Worm (Caenorhabditis elegans) whole organism, mixed stage, embryonic: Measurements from ENCODE around the gene C02E7.7.

Source experiments
- bed-3 ChIP-seq: fragments of 200-800 bp; sonication (Bioruptor generic); optimal IDR thresholded peaks from 3 replicates; lab custom pipeline; 2018; ENCODE audit warnings: mild to moderate bottlenecking, missing genetic modification characterization, moderate library complexity, missing compliant biosample characterization
- blmp-1 ChIP-seq: fragments of 150-350 bp; optimal IDR thresholded peaks from 2 replicates; lab custom pipeline; 2014; ENCODE audit warnings: missing biosample characterization, missing genetic modification characterization
- ceh-39 ChIP-seq: fragments of 150-350 bp; optimal IDR thresholded peaks from 2 replicates; lab custom pipeline; 2014; ENCODE audit warnings: missing biosample characterization, missing genetic modification characterization
- ceh-43 ChIP-seq: fragments of 200-800 bp; sonication (Bioruptor generic); optimal IDR thresholded peaks from 2 replicates; lab custom pipeline; 2018; ENCODE audit warnings: mild to moderate bottlenecking, missing genetic modification characterization, moderate library complexity, missing compliant biosample characterization
- ceh-83 ChIP-seq: fragments of 200-800 bp; sonication (Bioruptor generic); optimal IDR thresholded peaks from 2 replicates; lab custom pipeline; 2018; ENCODE audit warnings: mild to moderate bottlenecking, missing genetic modification characterization, missing compliant biosample characterization
- ces-1 ChIP-seq: fragments of 150-350 bp; optimal IDR thresholded peaks from 2 replicates; lab custom pipeline; 2014; ENCODE audit warnings: missing biosample characterization, missing genetic modification reagents, missing genetic modification characterization
- cnd-1 ChIP-seq: fragments of 200-800 bp; sonication (Bioruptor generic); optimal IDR thresholded peaks from 2 replicates; lab custom pipeline; 2018; ENCODE audit warnings: mild to moderate bottlenecking, missing genetic modification characterization, missing compliant biosample characterization
- drap-1 ChIP-seq: fragments of 200-800 bp; sonication (Bioruptor generic); optimal IDR thresholded peaks from 3 replicates; lab custom pipeline; 2018; ENCODE audit warnings: mild to moderate bottlenecking, missing genetic modification characterization, missing compliant biosample characterization
- elt-1 ChIP-seq: sonication (generic microtip); optimal IDR thresholded peaks from 2 replicates; lab custom pipeline; 2017; ENCODE audit warnings: missing genetic modification characterization, mild to moderate bottlenecking, missing compliant biosample characterization, antibody characterized with exemption, moderate library complexity, borderline replicate concordance; ENCODE audit not compliant: insufficient read depth
- flh-1 ChIP-seq: fragments of 200-800 bp; sonication (Bioruptor generic); optimal IDR thresholded peaks from 2 replicates; lab custom pipeline; 2018; ENCODE audit warnings: mild to moderate bottlenecking, missing genetic modification characterization, moderate library complexity, missing compliant biosample characterization
- hlh-1 ChIP-seq: fragments of 150-350 bp; optimal IDR thresholded peaks from 2 replicates; lab custom pipeline; 2014; ENCODE audit warnings: missing biosample characterization, missing genetic modification reagents, missing genetic modification characterization
- lin-13 ChIP-seq: fragments of 150-350 bp; optimal IDR thresholded peaks from 2 replicates; lab custom pipeline; 2014; ENCODE audit warnings: missing biosample characterization, missing genetic modification characterization
- lin-32 ChIP-seq: fragments of 200-800 bp; sonication (Bioruptor generic); optimal IDR thresholded peaks from 2 replicates; lab custom pipeline; 2018; ENCODE audit warnings: mild to moderate bottlenecking, missing genetic modification characterization, missing compliant biosample characterization
- mab-5 ChIP-seq: fragments of 150-350 bp; optimal IDR thresholded peaks from 2 replicates; lab custom pipeline; 2014; ENCODE audit warnings: missing biosample characterization, missing genetic modification characterization
- mep-1 ChIP-seq: fragments of 150-350 bp; optimal IDR thresholded peaks from 2 replicates; lab custom pipeline; 2017; ENCODE audit warnings: missing biosample characterization, missing genetic modification reagents, missing genetic modification characterization, inconsistent platforms
- mls-2 ChIP-seq: sonication (generic microtip); optimal IDR thresholded peaks from 2 replicates; lab custom pipeline; 2016; ENCODE audit warnings: mild to moderate bottlenecking, missing genetic modification characterization, moderate library complexity, missing compliant biosample characterization
- nhr-12 ChIP-seq: fragments of 150-350 bp; optimal IDR thresholded peaks from 2 replicates; lab custom pipeline; 2014; ENCODE audit warnings: missing biosample characterization, missing genetic modification characterization
- nhr-2 ChIP-seq: fragments of 150-350 bp; optimal IDR thresholded peaks from 2 replicates; lab custom pipeline; 2014; ENCODE audit warnings: missing biosample characterization, missing genetic modification characterization
- nhr-237 ChIP-seq: fragments of 150-350 bp; optimal IDR thresholded peaks from 2 replicates; lab custom pipeline; 2014; ENCODE audit warnings: missing biosample characterization, missing genetic modification characterization
- nhr-28 ChIP-seq: fragments of 150-350 bp; optimal IDR thresholded peaks from 2 replicates; lab custom pipeline; 2014; ENCODE audit warnings: missing biosample characterization, missing genetic modification characterization
- nhr-76 ChIP-seq: sonication (generic microtip); optimal IDR thresholded peaks from 2 replicates; lab custom pipeline; 2017; ENCODE audit warnings: missing biosample characterization, missing genetic modification characterization
- pha-4 ChIP-seq: fragments of 150-350 bp; optimal IDR thresholded peaks from 2 replicates; lab custom pipeline; 2018; ENCODE audit warnings: missing biosample characterization, missing genetic modification reagents, missing genetic modification characterization
- sem-2 ChIP-seq: fragments of 200-800 bp; sonication (Bioruptor generic); optimal IDR thresholded peaks from 2 replicates; lab custom pipeline; 2018; ENCODE audit warnings: mild to moderate bottlenecking, missing genetic modification characterization, missing compliant biosample characterization
- snpc-4 ChIP-seq: fragments of 150-350 bp; optimal IDR thresholded peaks from 2 replicates; lab custom pipeline; 2014; ENCODE audit warnings: missing biosample characterization, missing genetic modification characterization
- sptf-1 ChIP-seq: sonication (generic microtip); optimal IDR thresholded peaks from 2 replicates; lab custom pipeline; 2017; ENCODE audit warnings: mild to moderate bottlenecking, missing genetic modification characterization, moderate library complexity, missing compliant biosample characterization
- tbx-8 ChIP-seq: fragments of 200-800 bp; sonication (Bioruptor generic); optimal IDR thresholded peaks from 2 replicates; lab custom pipeline; 2018; ENCODE audit warnings: mild to moderate bottlenecking, missing genetic modification characterization, moderate library complexity, missing compliant biosample characterization
- unc-120 ChIP-seq: sonication (generic microtip); optimal IDR thresholded peaks from 2 replicates; lab custom pipeline; 2017; ENCODE audit warnings: missing genetic modification characterization, missing compliant biosample characterization; ENCODE audit not compliant: poor library complexity, severe bottlenecking
- unc-39 ChIP-seq: fragments of 150-350 bp; optimal IDR thresholded peaks from 2 replicates; lab custom pipeline; 2014; ENCODE audit warnings: missing biosample characterization, missing genetic modification characterization
- unc-62 ChIP-seq: fragments of 150-350 bp; optimal IDR thresholded peaks from 2 replicates; lab custom pipeline; 2014; ENCODE audit warnings: missing biosample characterization, missing genetic modification reagents, missing genetic modification characterization
- zip-8 ChIP-seq: fragments of 150-350 bp; optimal IDR thresholded peaks from 2 replicates; lab custom pipeline; 2014; ENCODE audit warnings: missing biosample characterization, missing genetic modification characterization
- ztf-11 ChIP-seq: fragments of 150-350 bp; optimal IDR thresholded peaks from 2 replicates; lab custom pipeline; 2014; ENCODE audit warnings: missing biosample characterization, missing genetic modification characterization

C02E7.7 gene

ce11 chrV:4912313-4912712 is 6.1 kb downstream of the C02E7.7 start, which contains the start of gene H23N18.5:
TSS of gene H23N18.5 (minus strand) at chrV:4912381.
- TF ChIP-seq elt-1 (peak; percentile 0), nhr-12 (tag; lab: Kevin White, UChicago) (no peak), mep-1 (tag; lab: Kevin White, UChicago) (no peak), lin-32 (no peak), ceh-43 (GFP tag; lab: Kevin White, UChicago) (no peak), snpc-4 (no peak), ceh-39 (tag; lab: Kevin White, UChicago) (no peak), mls-2 (tag; lab: Kevin White, UChicago) (no peak), nhr-2 (tag; lab: Kevin White, UChicago) (no peak)

DNA sequence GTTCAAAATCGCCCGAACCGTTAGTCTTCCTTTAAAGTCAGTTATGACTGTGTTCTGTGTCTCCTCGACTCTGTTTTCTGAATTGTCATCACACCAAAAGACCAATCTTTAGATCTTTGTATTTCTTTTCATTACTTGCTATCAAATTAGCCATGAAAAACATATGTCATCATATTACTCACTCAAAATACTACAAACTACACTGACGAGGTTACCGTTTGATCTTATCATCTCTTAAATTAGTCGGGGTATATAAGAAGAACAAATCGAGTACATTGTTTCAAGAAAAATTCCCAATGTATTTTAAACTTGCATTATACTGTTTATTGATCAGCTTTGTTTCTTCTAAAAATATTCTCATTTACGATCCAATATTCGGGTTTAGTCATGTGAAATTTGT is 9.8 kb downstream of the C02E7.7 start, which contains the start of gene ugt-13:
Gene ugt-13 (plus strand): TSS at position 294 of the 400 bp plus-strand sequence.
- TF ChIP-seq blmp-1 (tag; lab: Kevin White, UChicago) (no peak), mep-1 (tag; lab: Kevin White, UChicago) (no peak), nhr-2 (tag; lab: Kevin White, UChicago) (no peak), zip-8 (tag; lab: Kevin White, UChicago) (no peak), drap-1 (GFP tag; lab: Kevin White, UChicago) (no peak), snpc-4 (no peak), tbx-8 (GFP tag; lab: Kevin White, UChicago) (no peak), ztf-11 (tag; lab: Kevin White, UChicago) (no peak), nhr-28 (no peak), ceh-43 (GFP tag; lab: Kevin White, UChicago) (no peak), flh-1 (GFP tag; lab: Kevin White, UChicago) (no peak), unc-120 (tag; lab: Kevin White, UChicago) (no peak), ces-1 (GFP tag; lab: Kevin White, UChicago) (no peak), lin-13 (no peak), unc-62 (GFP tag; lab: Kevin White, UChicago) (no peak), sem-2 (GFP tag; lab: Kevin White, UChicago) (no peak), elt-1 (no peak), ceh-83 (GFP tag; lab: Kevin White, UChicago) (no peak), unc-39 (tag; lab: Kevin White, UChicago) (no peak), pha-4 (tag; lab: Kevin White, UChicago) (no peak)

DNA sequence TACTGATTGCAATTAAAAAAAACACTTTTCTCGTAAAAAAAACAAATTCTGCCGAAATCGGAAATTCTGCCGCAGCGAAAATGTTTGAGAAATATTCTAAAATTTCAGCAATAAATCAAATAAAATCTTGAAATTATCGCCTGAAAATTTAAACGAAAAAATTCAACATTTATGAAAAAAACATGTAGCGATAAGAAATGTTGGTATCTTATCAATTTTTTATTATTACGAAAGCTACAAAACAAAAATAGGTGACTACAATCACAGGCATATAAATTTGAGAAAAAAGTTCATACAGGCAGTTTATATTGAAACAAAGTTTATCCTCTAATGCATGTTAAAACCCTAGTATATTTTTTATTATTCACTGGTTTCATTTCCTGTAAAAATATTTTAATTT is 12.4 kb downstream of the C02E7.7 start, which contains the start of gene ugt-14:
Gene ugt-14 (plus strand): TSS at position 301 of the 400 bp plus-strand sequence.
- TF ChIP-seq elt-1 (no peak), snpc-4 (no peak), blmp-1 (tag; lab: Kevin White, UChicago) (no peak), unc-39 (tag; lab: Kevin White, UChicago) (no peak), bed-3 (no peak)

DNA sequence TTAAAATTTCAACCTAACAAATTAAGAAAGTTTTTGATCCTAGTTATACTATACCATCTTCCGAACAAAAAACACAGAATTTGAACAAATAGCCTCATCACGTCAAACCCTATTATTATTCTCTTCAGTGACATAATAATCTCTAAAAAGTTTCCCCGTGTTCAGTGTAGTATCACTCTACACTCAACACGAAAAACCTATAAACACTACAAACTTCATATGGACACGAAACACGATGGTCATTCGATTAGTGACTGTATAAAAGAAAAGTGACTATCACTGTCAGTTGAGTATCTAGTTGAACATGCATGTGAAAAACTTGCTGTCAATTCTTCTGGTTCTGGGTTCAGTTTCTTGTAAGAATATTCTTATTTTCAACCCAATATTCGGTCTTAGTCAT is 14.7 kb downstream of the C02E7.7 start, which contains the start of gene ugt-8:
Gene ugt-8 (plus strand): TSS at position 235 of the 400 bp plus-strand sequence.
- TF ChIP-seq drap-1 (GFP tag; lab: Kevin White, UChicago) (no peak), nhr-2 (tag; lab: Kevin White, UChicago) (no peak), unc-62 (GFP tag; lab: Kevin White, UChicago) (no peak), bed-3 (no peak), sptf-1 (tag; lab: Kevin White, UChicago) (no peak), nhr-76 (no peak), nhr-12 (tag; lab: Kevin White, UChicago) (no peak), blmp-1 (tag; lab: Kevin White, UChicago) (no peak), pha-4 (tag; lab: Kevin White, UChicago) (no peak), ceh-39 (tag; lab: Kevin White, UChicago) (no peak)

- TF ChIP-seq cnd-1 (tag; lab: Kevin White, UChicago) (no peak), unc-62 (GFP tag; lab: Kevin White, UChicago) (no peak), nhr-237 (tag; lab: Kevin White, UChicago) (no peak), zip-8 (tag; lab: Kevin White, UChicago) (no peak), mab-5 (tag; lab: Kevin White, UChicago) (no peak), sem-2 (GFP tag; lab: Kevin White, UChicago) (no peak), hlh-1 (tag; lab: Kevin White, UChicago) (no peak), lin-32 (no peak), ceh-39 (tag; lab: Kevin White, UChicago) (no peak), pha-4 (tag; lab: Kevin White, UChicago) (no peak)
Observed at ce11 chrV:4901074-4901473, 17.3 kb downstream of the C02E7.7 start, which contains the start of gene ugt-67. TSS of gene ugt-67 (plus strand) at chrV:4901374.
